Fruit fly (Drosophila melanogaster) whole organism, adult: Measurements from ENCODE around the gene CG8260.
A peak's percentile ranks its signal among the peaks of the same experiment; 100 is the strongest.

Experiments
- CG11617 ChIP-seq: fragments of 200-800 bp; sonication (Bioruptor generic); optimal IDR thresholded peaks from 2 replicates; lab custom pipeline; 2017; ENCODE audit warnings: mild to moderate bottlenecking, missing biosample characterization, missing genetic modification reagents, missing genetic modification characterization
- CG12768 ChIP-seq: fragments of 200-800 bp; sonication (Bioruptor generic); optimal IDR thresholded peaks from 2 replicates; lab custom pipeline; 2017; ENCODE audit warnings: missing biosample characterization, missing genetic modification characterization, mild to moderate bottlenecking, moderate library complexity, missing genetic modification reagents
- CG14711 ChIP-seq: fragments of 200-800 bp; sonication (Bioruptor generic); optimal IDR thresholded peaks from 2 replicates; lab custom pipeline; 2018; ENCODE audit warnings: missing biosample characterization, mild to moderate bottlenecking, missing genetic modification characterization, moderate library complexity
- CG1620 ChIP-seq: fragments of 200-800 bp; sonication (Bioruptor generic); optimal IDR thresholded peaks from 2 replicates; lab custom pipeline; 2016; ENCODE audit warnings: missing biosample characterization, missing genetic modification characterization
- CG33017 ChIP-seq: fragments of 200-800 bp; sonication (Bioruptor generic); optimal IDR thresholded peaks from 2 replicates; lab custom pipeline; 2018; ENCODE audit warnings: missing biosample characterization, mild to moderate bottlenecking, missing genetic modification characterization, moderate library complexity
- CG5204 ChIP-seq: fragments of 200-800 bp; sonication (Bioruptor generic); optimal IDR thresholded peaks from 2 replicates; lab custom pipeline; 2016; ENCODE audit warnings: missing biosample characterization, missing genetic modification characterization
- CG7045 ChIP-seq: fragments of 200-800 bp; sonication (Bioruptor generic); optimal IDR thresholded peaks from 2 replicates; lab custom pipeline; 2017; ENCODE audit warnings: missing biosample characterization, mild to moderate bottlenecking, missing genetic modification characterization
- CG7101 ChIP-seq: fragments of 200-800 bp; sonication (Bioruptor generic); optimal IDR thresholded peaks from 2 replicates; lab custom pipeline; 2018; ENCODE audit warnings: missing biosample characterization, mild to moderate bottlenecking, missing genetic modification characterization, moderate library complexity
- Clk ChIP-seq: fragments of 200-800 bp; sonication (Bioruptor generic); optimal IDR thresholded peaks from 2 replicates; lab custom pipeline; 2017; ENCODE audit warnings: missing biosample characterization, missing genetic modification characterization
- Crg-1 ChIP-seq: fragments of 200-800 bp; sonication (Bioruptor generic); optimal IDR thresholded peaks from 2 replicates; lab custom pipeline; 2016; ENCODE audit warnings: missing biosample characterization, missing genetic modification characterization
- Hr96 ChIP-seq: fragments of 200-800 bp; sonication (Bioruptor generic); optimal IDR thresholded peaks from 2 replicates; lab custom pipeline; 2016; ENCODE audit warnings: missing biosample characterization, missing genetic modification characterization
- Mnt ChIP-seq: fragments of 200-800 bp; sonication (Bioruptor generic); optimal IDR thresholded peaks from 2 replicates; lab custom pipeline; 2016; ENCODE audit warnings: missing biosample characterization, mild to moderate bottlenecking, missing genetic modification characterization
- bab1 ChIP-seq: fragments of 200-800 bp; sonication (Bioruptor generic); optimal IDR thresholded peaks from 3 replicates; lab custom pipeline; 2019; ENCODE audit warnings: missing biosample characterization, mild to moderate bottlenecking, missing genetic modification characterization, moderate library complexity
- cic ChIP-seq: fragments of 200-800 bp; sonication (Bioruptor generic); optimal IDR thresholded peaks from 2 replicates; lab custom pipeline; 2017; ENCODE audit warnings: missing biosample characterization, mild to moderate bottlenecking, missing genetic modification characterization, moderate library complexity
- cnc ChIP-seq, 2 experiments: fragments of >200 bp; optimal IDR thresholded peaks; 2 replicates each; lab custom pipeline; 2017
- kay ChIP-seq: fragments of 200-800 bp; sonication (Bioruptor generic); peaks from one replicate; lab custom pipeline; 2016; ENCODE audit warnings: missing biosample characterization, missing genetic modification characterization, borderline replicate concordance
- ovo ChIP-seq: fragments of 200-800 bp; sonication (Bioruptor generic); optimal IDR thresholded peaks from 2 replicates; lab custom pipeline; 2016; ENCODE audit warnings: missing biosample characterization, missing genetic modification characterization
- pad ChIP-seq: fragments of 200-800 bp; sonication (Bioruptor generic); optimal IDR thresholded peaks from 3 replicates; lab custom pipeline; 2017; ENCODE audit warnings: missing biosample characterization, missing genetic modification characterization, mild to moderate bottlenecking, moderate library complexity, missing genetic modification reagents
- tj ChIP-seq: fragments of 200-800 bp; sonication (Bioruptor generic); optimal IDR thresholded peaks from 3 replicates; lab custom pipeline; 2017; ENCODE audit warnings: missing biosample characterization, mild to moderate bottlenecking, missing genetic modification characterization, moderate library complexity
- toe ChIP-seq: fragments of 200-800 bp; sonication (Bioruptor generic); optimal IDR thresholded peaks from 2 replicates; lab custom pipeline; 2016; ENCODE audit warnings: missing biosample characterization, missing genetic modification characterization

The CG8260 gene

DNA sequence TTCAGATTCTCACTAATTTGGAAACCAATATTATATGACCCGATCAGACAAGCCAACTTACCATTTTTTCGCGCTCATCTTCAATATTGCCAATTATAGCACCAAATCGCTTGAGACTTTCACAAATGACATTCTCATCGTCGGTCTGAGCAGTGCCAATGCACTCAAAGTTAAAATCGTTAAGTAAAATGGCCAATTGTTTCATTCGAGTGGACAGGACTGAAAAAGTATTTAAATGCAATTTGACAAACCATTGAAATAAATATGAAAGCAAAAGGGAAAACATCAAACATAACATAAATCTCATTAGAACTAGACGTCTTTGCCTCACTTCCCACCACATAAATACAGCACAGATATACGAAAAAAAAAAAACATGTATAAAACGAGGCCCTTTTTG is at the start of gene CG8260:
Gene CG8260, plus strand, starts transcription at position 301 of the 400 bp plus-strand sequence.
- no peak for TF ChIP-seq Hr96 (GFP tag; lab: Kevin White, UChicago)
- TF ChIP-seq CG7101 (tag; lab: Kevin White, UChicago) = no peak
- no peak for TF ChIP-seq CG7045
- TF ChIP-seq cic (GFP tag; lab: Kevin White, UChicago) = no peak
- TF ChIP-seq CG11617 (GFP tag; lab: Kevin White, UChicago) = no peak
- TF ChIP-seq CG1620 (GFP tag; lab: Kevin White, UChicago) = no peak
- TF ChIP-seq cnc (optimal IDR thresholded peaks at IDR 0.05; lab: Kevin White, UChicago) = no peak
- TF ChIP-seq ovo = no peak
- TF ChIP-seq CG14711 (tag; lab: Kevin White, UChicago) = no peak
- TF ChIP-seq CG33017 (tag; lab: Kevin White, UChicago) = no peak
- TF ChIP-seq bab1 (GFP tag; lab: Kevin White, UChicago) = no peak

DNA sequence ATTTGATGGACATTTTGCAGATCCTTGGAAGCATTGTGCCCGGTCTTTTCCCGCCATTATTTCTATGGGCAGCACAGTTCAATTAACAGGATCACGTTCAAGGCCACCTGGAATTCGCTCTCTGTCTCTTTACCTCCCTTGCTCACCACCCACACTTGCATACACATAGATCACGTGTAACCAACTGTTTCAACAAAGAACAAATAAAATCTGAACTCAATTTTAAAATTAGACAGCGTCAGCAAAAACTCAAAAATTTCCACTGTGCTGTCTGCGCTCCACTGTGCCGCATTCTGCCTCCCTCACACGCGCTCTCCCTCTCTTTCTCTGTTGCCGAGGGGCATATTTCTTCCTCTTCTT is 46.5 kb upstream of the CG8260 start:
- TF ChIP-seq CG1620 (GFP tag; lab: Kevin White, UChicago) = no peak
- TF ChIP-seq tj = peak; percentile 90

DNA sequence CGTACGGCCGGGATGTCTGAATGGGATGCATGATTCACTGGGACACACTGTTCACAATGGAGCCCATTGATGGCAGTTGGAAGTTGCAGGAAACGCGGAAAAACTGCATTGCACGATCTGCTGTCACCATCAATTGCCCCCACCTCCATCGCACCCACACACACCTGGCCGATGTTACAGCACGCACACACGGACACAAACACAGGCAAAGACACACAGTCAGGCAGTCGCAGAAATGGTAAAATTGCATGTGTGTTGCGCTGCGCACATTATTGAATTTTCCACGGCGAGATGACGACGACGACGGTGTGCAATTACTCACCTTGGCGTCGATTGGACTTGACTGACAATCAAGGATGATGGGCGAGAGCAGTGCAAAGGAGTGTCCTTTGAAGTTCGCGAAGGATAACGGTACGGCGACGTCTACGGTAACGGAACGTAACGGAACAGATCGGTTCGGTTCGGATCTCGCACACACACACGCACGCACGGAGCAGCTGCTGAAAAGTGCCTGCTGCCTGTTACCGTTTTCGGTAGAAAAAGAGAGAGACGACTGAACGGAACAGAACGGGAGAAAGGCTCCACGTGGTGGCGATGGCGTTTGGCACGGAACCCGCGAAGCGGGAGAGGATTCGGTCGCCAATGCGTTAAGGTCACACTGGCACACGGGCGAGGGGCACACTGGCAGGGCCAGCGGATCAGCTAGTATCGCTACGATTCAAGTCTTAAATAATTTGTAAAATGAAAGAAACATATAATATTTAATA is 46.0 kb upstream of the CG8260 start, which contains the start of the genes CG9281 and CG15601:
Gene CG9281, minus strand, starts transcription at position 556 of the 767 bp plus-strand sequence.
Gene CG15601, plus strand, starts transcription at position 664 of the 767 bp plus-strand sequence.
- TF ChIP-seq CG33017 (tag; lab: Kevin White, UChicago) = no peak
- no peak for TF ChIP-seq Hr96 (GFP tag; lab: Kevin White, UChicago)
- TF ChIP-seq toe (GFP tag; lab: Kevin White, UChicago) = no peak
- TF ChIP-seq ovo = peak; percentile 99
- peak; percentile 83 for TF ChIP-seq tj
- no peak for TF ChIP-seq bab1 (GFP tag; lab: Kevin White, UChicago)
- no peak for TF ChIP-seq CG7101 (tag; lab: Kevin White, UChicago)
- TF ChIP-seq cnc (optimal IDR thresholded peaks at IDR 0.05; lab: Kevin White, UChicago) = no peak
- TF ChIP-seq kay (GFP tag; lab: Kevin White, UChicago) = no peak
- peak; percentile 99 for TF ChIP-seq Mnt (GFP tag; lab: Kevin White, UChicago)
- TF ChIP-seq Crg-1 (GFP tag; lab: Kevin White, UChicago) = no peak
- TF ChIP-seq Clk = no peak
- no peak for TF ChIP-seq CG5204
- peak; percentile 43 for TF ChIP-seq cic (GFP tag; lab: Kevin White, UChicago)
- peak; percentile 41 for TF ChIP-seq pad (GFP tag; lab: Kevin White, UChicago)
- TF ChIP-seq CG12768 = no peak
- TF ChIP-seq CG14711 (tag; lab: Kevin White, UChicago) = no peak
- no peak for TF ChIP-seq CG1620 (GFP tag; lab: Kevin White, UChicago)
- TF ChIP-seq CG7045 = no peak
- peak; percentile 16 for TF ChIP-seq CG11617 (GFP tag; lab: Kevin White, UChicago)

DNA sequence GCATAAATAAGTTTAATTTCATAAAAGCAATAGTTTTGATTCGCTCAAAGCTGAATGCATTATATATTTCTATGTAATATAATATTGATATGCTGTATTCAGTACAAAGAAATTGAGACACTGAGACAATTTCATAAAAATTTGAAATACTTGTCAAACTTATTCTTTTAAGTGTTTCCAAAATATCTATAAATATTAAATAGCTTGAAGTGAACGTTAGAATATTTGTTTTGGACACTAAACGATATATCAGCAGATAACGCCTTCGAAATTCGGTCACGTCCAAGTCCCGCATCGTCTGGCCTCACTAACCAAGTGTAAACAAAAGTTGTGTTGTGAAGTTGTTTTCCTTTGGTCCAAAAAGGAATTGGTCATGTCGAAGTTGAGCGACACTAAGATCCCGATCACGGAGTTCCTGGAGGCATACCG is 45.4 kb upstream of the CG8260 start:
- TF ChIP-seq CG7101 (tag; lab: Kevin White, UChicago) (no peak), CG12768 (no peak), Mnt (GFP tag; lab: Kevin White, UChicago) (peak; percentile 14)

DNA sequence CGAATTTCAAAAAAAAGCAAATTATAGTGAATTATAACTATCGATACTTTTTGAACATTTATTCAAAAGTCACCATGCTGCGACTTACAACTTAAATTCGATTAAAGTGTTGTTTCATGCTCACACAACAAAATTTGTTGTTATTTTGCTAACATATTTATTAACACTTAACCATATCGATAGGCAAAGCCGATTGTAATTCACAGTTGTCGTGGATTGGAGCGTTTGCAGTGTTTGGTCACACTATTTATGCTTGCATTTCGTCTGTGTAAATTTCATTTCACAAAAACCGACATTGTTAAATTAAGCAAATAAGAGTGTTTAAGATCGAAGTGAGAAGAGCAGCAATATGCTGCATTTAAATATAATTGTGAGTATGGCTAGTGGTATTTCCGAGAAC is 43.7 kb upstream of the CG8260 start, which contains the start of gene HUWE1:
Gene HUWE1, plus strand, starts transcription at position 220 of the 400 bp plus-strand sequence.
- TF ChIP-seq bab1 (GFP tag; lab: Kevin White, UChicago) (peak; percentile 59), CG7045 (no peak), CG14711 (tag; lab: Kevin White, UChicago) (peak; percentile 22), CG12768 (no peak), ovo (no peak), toe (GFP tag; lab: Kevin White, UChicago) (no peak), Crg-1 (GFP tag; lab: Kevin White, UChicago) (no peak), CG11617 (GFP tag; lab: Kevin White, UChicago) (peak; percentile 60), Clk (no peak), Mnt (GFP tag; lab: Kevin White, UChicago) (peak; percentile 73), kay (GFP tag; lab: Kevin White, UChicago) (no peak), cnc (optimal IDR thresholded peaks at IDR 0.05; lab: Kevin White, UChicago) (no peak), tj (peak; percentile 13), CG1620 (GFP tag; lab: Kevin White, UChicago) (peak; percentile 48), Hr96 (GFP tag; lab: Kevin White, UChicago) (no peak), pad (GFP tag; lab: Kevin White, UChicago) (peak; percentile 36), CG33017 (tag; lab: Kevin White, UChicago) (no peak), cic (GFP tag; lab: Kevin White, UChicago) (no peak), CG7101 (tag; lab: Kevin White, UChicago) (peak; percentile 63), CG5204 (no peak)

DNA sequence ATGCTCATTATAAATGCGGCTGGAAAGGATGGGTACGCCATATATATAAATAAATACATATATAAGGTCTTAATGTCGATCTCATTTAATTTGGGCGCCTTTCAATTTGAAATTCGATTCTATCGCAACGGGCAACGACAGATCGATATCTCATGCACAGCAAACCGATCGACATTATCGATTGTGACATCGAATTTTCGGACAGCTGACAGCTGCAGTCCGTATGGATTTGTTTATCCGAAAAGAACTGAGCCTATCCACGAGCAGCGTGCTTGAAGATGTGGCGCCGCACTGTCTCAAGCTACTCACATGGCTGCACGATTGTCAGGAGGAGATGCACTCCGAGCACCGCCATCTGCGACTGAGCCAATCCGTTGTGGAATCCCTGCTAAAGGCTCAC is 24.1 kb upstream of the CG8260 start, which contains the start of gene CG8191:
Gene CG8191, plus strand, starts transcription at position 211 of the 400 bp plus-strand sequence.
- TF ChIP-seq Clk (no peak), bab1 (GFP tag; lab: Kevin White, UChicago) (peak; percentile 57), cic (GFP tag; lab: Kevin White, UChicago) (no peak), kay (GFP tag; lab: Kevin White, UChicago) (no peak), CG1620 (GFP tag; lab: Kevin White, UChicago) (no peak)
